Fruit fly (Drosophila melanogaster): ENCODE data around the gene CG32284.

dm6 chr3L:3187263-3187662, 799 bp downstream of the CG32284 start, which contains the start of gene CG14957:
- TF ChIP-seq Dll (optimal IDR thresholded peaks at IDR 0.05) (no peak), psq (optimal IDR thresholded peaks at IDR 0.05) (no peak), CG8478 (optimal IDR thresholded peaks at IDR 0.05) (no peak), usp (GFP tag; optimal IDR thresholded peaks at IDR 0.05) (no peak), EcR (GFP tag; optimal IDR thresholded peaks at IDR 0.05) (no peak), pan (optimal IDR thresholded peaks at IDR 0.05) (no peak)
